Worm (Caenorhabditis elegans) whole organism, L1 larva: ENCODE data around the gene F14D7.12.

Experiments used
- C04F5.9 ChIP-seq: sonication (generic microtip); optimal IDR thresholded peaks from 2 replicates; lab custom pipeline; 2016; ENCODE audit warnings: missing genetic modification characterization, missing compliant biosample characterization
- C16A3.4 ChIP-seq: fragments of 150-350 bp; optimal IDR thresholded peaks from 2 replicates; lab custom pipeline; 2014; ENCODE audit warnings: missing biosample characterization, missing genetic modification characterization
- C34B4.2 ChIP-seq: sonication (generic microtip); optimal IDR thresholded peaks from 2 replicates; lab custom pipeline; 2017; ENCODE audit warnings: mild to moderate bottlenecking, missing genetic modification characterization, missing compliant biosample characterization
- Y116A8C.19 ChIP-seq: sonication (generic microtip); optimal IDR thresholded peaks from 2 replicates; lab custom pipeline; 2016; ENCODE audit warnings: missing compliant biosample characterization, missing genetic modification characterization, borderline replicate concordance
- ama-1 ChIP-seq: fragments of 150-350 bp; optimal IDR thresholded peaks from 2 replicates; lab custom pipeline; 2014
- blmp-1 ChIP-seq: fragments of 150-350 bp; optimal IDR thresholded peaks from 2 replicates; lab custom pipeline; 2014; ENCODE audit warnings: missing biosample characterization, missing genetic modification characterization
- ceh-63 ChIP-seq: fragments of 200-800 bp; sonication (Bioruptor generic); optimal IDR thresholded peaks from 2 replicates; lab custom pipeline; 2018; ENCODE audit warnings: mild to moderate bottlenecking, missing genetic modification characterization, missing compliant biosample characterization
- ceh-8 ChIP-seq: fragments of 200-800 bp; sonication (Bioruptor generic); optimal IDR thresholded peaks from 2 replicates; lab custom pipeline; 2018; ENCODE audit warnings: mild to moderate bottlenecking, missing genetic modification characterization, moderate library complexity, missing compliant biosample characterization
- ceh-82 ChIP-seq, 3 experiments: fragments of 150-350 bp in 1 of 3; sonication (generic microtip) in 2 of 3; optimal IDR thresholded peaks; 2 replicates each; lab custom pipeline; 2014 to 2017; ENCODE audit warnings: missing biosample characterization in 3 of 3, missing genetic modification characterization in 3 of 3
- ceh-88 ChIP-seq: fragments of 200-800 bp; sonication (Bioruptor generic); IDR thresholded peaks from 2 replicates; pipeline ENCODE4 v1.3.6; 2022; ENCODE audit warnings: missing genetic modification characterization, missing compliant biosample characterization
- dpl-1 ChIP-seq, 3 experiments: fragments of 150-350 bp in 2 of 3; sonication (generic microtip) in 1 of 3; optimal IDR thresholded peaks; 2 replicates each; lab custom pipeline; 2014 to 2017; ENCODE audit warnings: missing biosample characterization in 3 of 3, missing genetic modification characterization in 3 of 3, missing genetic modification reagents in 3 of 3
- egl-13 ChIP-seq: sonication (generic microtip); optimal IDR thresholded peaks from 2 replicates; lab custom pipeline; 2016; ENCODE audit warnings: missing genotype, missing genetic modification reagents, missing genetic modification characterization, missing compliant biosample characterization
- egl-27 ChIP-seq, 2 experiments: fragments of 150-350 bp in 1 of 2; sonication (generic microtip); optimal IDR thresholded peaks; 3 replicates each; lab custom pipeline; 2017 to 2018; ENCODE audit warnings: missing biosample characterization in 2 of 2, missing genetic modification characterization in 2 of 2, missing genetic modification reagents in 2 of 2
- elt-3 ChIP-seq, 6 experiments: fragments of 150-350 bp in 1 of 6; sonication (generic microtip); optimal IDR thresholded peaks; 2 replicates each; lab custom pipeline; 2017 to 2018; ENCODE audit warnings: missing biosample characterization in 6 of 6, missing genetic modification characterization in 6 of 6, inconsistent platforms in 1 of 6
- fkh-10 ChIP-seq: sonication (generic microtip); optimal IDR thresholded peaks from 2 replicates; lab custom pipeline; 2017; ENCODE audit warnings: missing biosample characterization, missing genetic modification reagents, missing genetic modification characterization
- fkh-4 ChIP-seq: sonication (generic microtip); optimal IDR thresholded peaks from 2 replicates; lab custom pipeline; 2016; ENCODE audit warnings: missing compliant biosample characterization, missing genetic modification characterization, borderline replicate concordance
- fkh-8 ChIP-seq: sonication (generic microtip); optimal IDR thresholded peaks from 2 replicates; lab custom pipeline; 2016; ENCODE audit warnings: mild to moderate bottlenecking, missing genetic modification characterization, missing compliant biosample characterization
- fos-1 ChIP-seq: fragments of 150-350 bp; optimal IDR thresholded peaks from 2 replicates; lab custom pipeline; 2014; ENCODE audit warnings: missing biosample characterization, missing genetic modification characterization
- grh-1 ChIP-seq: fragments of 200-800 bp; sonication (Bioruptor generic); IDR thresholded peaks from 2 replicates; pipeline ENCODE4 v1.3.6; 2022; ENCODE audit warnings: missing genetic modification reagents, missing genetic modification characterization, missing compliant biosample characterization
- isw-1 ChIP-seq: fragments of 200-800 bp; sonication (Bioruptor generic); IDR thresholded peaks from 2 replicates; pipeline ENCODE4 v1.3.6; 2022; ENCODE audit warnings: missing genetic modification characterization, missing compliant biosample characterization
- lin-13 ChIP-seq: fragments of 150-350 bp; optimal IDR thresholded peaks from 2 replicates; lab custom pipeline; 2014; ENCODE audit warnings: missing biosample characterization, missing genetic modification reagents, missing genetic modification characterization
- lir-3 ChIP-seq: sonication (generic microtip); optimal IDR thresholded peaks from 2 replicates; lab custom pipeline; 2016; ENCODE audit warnings: mild to moderate bottlenecking, missing genetic modification characterization, moderate library complexity, missing compliant biosample characterization; ENCODE audit not compliant: poor library complexity
- lsy-2 ChIP-seq, 2 experiments: fragments of 150-350 bp; optimal IDR thresholded peaks; 2 replicates each; lab custom pipeline; 2014; ENCODE audit warnings: missing biosample characterization in 2 of 2, missing genetic modification characterization in 2 of 2
- mab-9 ChIP-seq: fragments of 200-800 bp; sonication (Bioruptor generic); IDR thresholded peaks from 2 replicates; pipeline ENCODE4 v1.3.6; 2022; ENCODE audit warnings: missing genetic modification reagents, missing genetic modification characterization, missing compliant biosample characterization
- mdl-1 ChIP-seq, 2 experiments: fragments of 150-350 bp; optimal IDR thresholded peaks; 2 replicates each; lab custom pipeline; 2014 to 2017; ENCODE audit warnings: missing biosample characterization in 2 of 2, missing genetic modification characterization in 2 of 2, inconsistent platforms in 1 of 2
- mef-2 ChIP-seq: fragments of 150-350 bp; optimal IDR thresholded peaks from 2 replicates; lab custom pipeline; 2014; ENCODE audit warnings: missing biosample characterization, missing genetic modification characterization
- nhr-12 ChIP-seq: sonication (generic microtip); optimal IDR thresholded peaks from 2 replicates; lab custom pipeline; 2017; ENCODE audit warnings: missing biosample characterization, missing genetic modification characterization
- nhr-19 ChIP-seq: fragments of 200-800 bp; sonication (Bioruptor generic); conservative IDR thresholded peaks from 2 replicates; pipeline ENCODE4 v1.3.6; 2022; ENCODE audit warnings: missing genetic modification characterization, missing compliant biosample characterization
- nhr-20 ChIP-seq: sonication (generic microtip); optimal IDR thresholded peaks from 2 replicates; lab custom pipeline; 2016; ENCODE audit warnings: mild to moderate bottlenecking, missing genetic modification characterization, missing compliant biosample characterization
- nhr-28 ChIP-seq: fragments of 150-350 bp; optimal IDR thresholded peaks from 2 replicates; lab custom pipeline; 2014; ENCODE audit warnings: missing biosample characterization, missing genetic modification characterization
- nhr-76 ChIP-seq: sonication (generic microtip); optimal IDR thresholded peaks from 2 replicates; lab custom pipeline; 2017; ENCODE audit warnings: missing biosample characterization, missing genetic modification characterization
- nhr-85 ChIP-seq: sonication (generic microtip); peaks from one replicate; lab custom pipeline; 2016; ENCODE audit warnings: missing genetic modification characterization, inconsistent platforms, missing compliant biosample characterization
- nhr-90 ChIP-seq: sonication (generic microtip); optimal IDR thresholded peaks from 2 replicates; lab custom pipeline; 2016; ENCODE audit warnings: mild to moderate bottlenecking, missing genetic modification characterization, missing compliant biosample characterization; ENCODE audit not compliant: poor library complexity
- pag-3 ChIP-seq: sonication (generic microtip); optimal IDR thresholded peaks from 2 replicates; lab custom pipeline; 2017; ENCODE audit warnings: missing genetic modification characterization, mild to moderate bottlenecking, missing compliant biosample characterization, antibody characterized with exemption, borderline replicate concordance; ENCODE audit not compliant: insufficient read depth
- pax-3 ChIP-seq: fragments of 200-800 bp; sonication (Bioruptor generic); optimal IDR thresholded peaks from 2 replicates; lab custom pipeline; 2018; ENCODE audit warnings: mild to moderate bottlenecking, missing genetic modification characterization, moderate library complexity, missing compliant biosample characterization
- pqm-1 ChIP-seq: sonication (generic microtip); optimal IDR thresholded peaks from 3 replicates; lab custom pipeline; 2017; ENCODE audit warnings: missing biosample characterization, missing genetic modification characterization
- rnt-1 ChIP-seq: sonication (generic microtip); optimal IDR thresholded peaks from 2 replicates; lab custom pipeline; 2016; ENCODE audit warnings: mild to moderate bottlenecking, missing genetic modification characterization, moderate library complexity, missing compliant biosample characterization
- snpc-4 ChIP-seq: fragments of 150-350 bp; optimal IDR thresholded peaks from 2 replicates; lab custom pipeline; 2014; ENCODE audit warnings: missing biosample characterization, missing genetic modification characterization
- snu-23 ChIP-seq: sonication (generic microtip); optimal IDR thresholded peaks from 2 replicates; lab custom pipeline; 2016; ENCODE audit warnings: missing genetic modification characterization, missing compliant biosample characterization
- sox-4 ChIP-seq: sonication (generic microtip); optimal IDR thresholded peaks from 2 replicates; lab custom pipeline; 2016; ENCODE audit warnings: missing genetic modification characterization, missing compliant biosample characterization
- sup-37 ChIP-seq: fragments of 200-800 bp; sonication (Bioruptor generic); optimal IDR thresholded peaks from 2 replicates; lab custom pipeline; 2018; ENCODE audit warnings: mild to moderate bottlenecking, missing genetic modification characterization, missing compliant biosample characterization
- swsn-7 ChIP-seq: sonication (generic microtip); optimal IDR thresholded peaks from 2 replicates; lab custom pipeline; 2016; ENCODE audit warnings: missing genetic modification characterization, missing compliant biosample characterization
- tbx-2 ChIP-seq: sonication (generic microtip); optimal IDR thresholded peaks from 2 replicates; lab custom pipeline; 2016; ENCODE audit warnings: missing genetic modification characterization, missing compliant biosample characterization
- unc-130 ChIP-seq: fragments of 150-350 bp; optimal IDR thresholded peaks from 2 replicates; lab custom pipeline; 2017; ENCODE audit warnings: missing biosample characterization, missing genetic modification characterization, inconsistent platforms
- unc-30 ChIP-seq: sonication (generic microtip); optimal IDR thresholded peaks from 2 replicates; lab custom pipeline; 2017; ENCODE audit warnings: missing biosample characterization, missing genetic modification characterization
- unc-86 ChIP-seq: sonication (generic microtip); optimal IDR thresholded peaks from 2 replicates; lab custom pipeline; 2016; ENCODE audit warnings: missing genetic modification characterization, missing compliant biosample characterization
- unc-98 ChIP-seq: fragments of 200-800 bp; sonication (Bioruptor generic); IDR thresholded peaks from 2 replicates; pipeline ENCODE4 v1.3.6; 2022; ENCODE audit warnings: missing genetic modification characterization, missing compliant biosample characterization
- vab-15 ChIP-seq: sonication (generic microtip); optimal IDR thresholded peaks from 2 replicates; lab custom pipeline; 2017; ENCODE audit warnings: missing genotype, mild to moderate bottlenecking, missing genetic modification characterization, missing compliant biosample characterization
- zag-1 ChIP-seq: fragments of 150-350 bp; optimal IDR thresholded peaks from 2 replicates; lab custom pipeline; 2014; ENCODE audit warnings: missing biosample characterization, missing genetic modification characterization
- zip-4 ChIP-seq: fragments of 200-800 bp; sonication (Bioruptor generic); optimal IDR thresholded peaks from 2 replicates; lab custom pipeline; 2018; ENCODE audit warnings: mild to moderate bottlenecking, missing genetic modification characterization, moderate library complexity, missing compliant biosample characterization
- ztf-11 ChIP-seq, 2 experiments: sonication (generic microtip); optimal IDR thresholded peaks; 2 replicates each; lab custom pipeline; 2016 to 2017; ENCODE audit warnings: missing genetic modification characterization in 2 of 2, missing biosample characterization in 1 of 2, missing compliant biosample characterization in 1 of 2

F14D7.12 gene

ce11 chrV:14347234-14347826 lies 47.5 kb downstream of the F14D7.12 start, which contains the start of gene cept-2:
Gene cept-2 (plus strand): TSS chrV:14347766.
- TF ChIP-seq ceh-88 (GFP tag; lab: Robert Waterston, UW), result peak; percentile 84
- TF ChIP-seq fkh-8, result peak; percentile 95
- no peak for TF ChIP-seq nhr-76 (tag; lab: Kevin White, UChicago)
- peak; percentile 52 for TF ChIP-seq ama-1 (lab: Kevin White, UChicago)
- TF ChIP-seq dpl-1 (GFP tag; optimal IDR thresholded peaks at IDR 0.05; lab: Kevin White, UChicago), result peak; percentile 86 to 89 (median 87)
- no peak for TF ChIP-seq nhr-28 (tag; lab: Kevin White, UChicago)
- TF ChIP-seq unc-30 (tag; lab: Kevin White, UChicago), result no peak
- TF ChIP-seq sox-4 (tag; lab: Kevin White, UChicago), result peak; percentile 89
- TF ChIP-seq mef-2 (tag; lab: Kevin White, UChicago), result peak; percentile 37
- TF ChIP-seq swsn-7, result peak; percentile 95
- TF ChIP-seq C34B4.2 (tag; lab: Kevin White, UChicago), result no peak
- TF ChIP-seq pqm-1 (tag; lab: Kevin White, UChicago), result no peak
- peak; percentile 82 for TF ChIP-seq pag-3 (tag; lab: Kevin White, UChicago)
- peak in 1 of 2 experiments; percentile 82 for TF ChIP-seq mdl-1 (tag; optimal IDR thresholded peaks at IDR 0.05; lab: Kevin White, UChicago)
- peak; percentile 84 for TF ChIP-seq ceh-8
- TF ChIP-seq mab-9 (GFP tag; lab: Robert Waterston, UW), result peak; percentile 81
- peak; percentile 85 for TF ChIP-seq fkh-4 (tag; lab: Kevin White, UChicago)
- peak; percentile 78 for TF ChIP-seq vab-15 (tag; lab: Kevin White, UChicago)
- TF ChIP-seq snu-23 (GFP tag; lab: Kevin White, UChicago), result peak; percentile 97
- TF ChIP-seq nhr-85 (tag; lab: Kevin White, UChicago), result peak; percentile 96
- no peak for TF ChIP-seq Y116A8C.19 (tag; lab: Kevin White, UChicago)
- TF ChIP-seq unc-98 (GFP tag; lab: Robert Waterston, UW), result peak; percentile 44; the same call in 1 of the 2 replicates
- peak; percentile 66 for TF ChIP-seq zag-1 (tag; lab: Kevin White, UChicago)
- TF ChIP-seq unc-86 (tag; lab: Kevin White, UChicago), result peak; percentile 92
- TF ChIP-seq blmp-1, result peak; percentile 91
- peak; percentile 91 for TF ChIP-seq nhr-90 (tag; lab: Kevin White, UChicago)
- TF ChIP-seq nhr-12 (tag; lab: Kevin White, UChicago), result no peak
- peak; percentile 96 for TF ChIP-seq nhr-19
- TF ChIP-seq pax-3 (tag; lab: Kevin White, UChicago), result peak; percentile 99
- TF ChIP-seq ztf-11 (tag; optimal IDR thresholded peaks at IDR 0.05; lab: Kevin White, UChicago), result peak in 1 of 2 experiments; percentile 91
- peak; percentile 97 for TF ChIP-seq nhr-20 (tag; lab: Kevin White, UChicago)
- TF ChIP-seq C04F5.9 (tag; lab: Kevin White, UChicago), result peak; percentile 80
- peak; percentile 98 for TF ChIP-seq rnt-1 (tag; lab: Kevin White, UChicago)
- TF ChIP-seq snpc-4 (tag; lab: Kevin White, UChicago), result peak; percentile 89
- TF ChIP-seq egl-13 (tag; lab: Kevin White, UChicago), result peak; percentile 91
- TF ChIP-seq grh-1 (GFP tag; lab: Robert Waterston, UW), result peak; percentile 83
- TF ChIP-seq fkh-10 (GFP tag; lab: Kevin White, UChicago), result peak; percentile 70
- peak; percentile 96 for TF ChIP-seq lin-13 (GFP tag; lab: Kevin White, UChicago)
- TF ChIP-seq C16A3.4, result peak; percentile 98
- peak; percentile 66 for TF ChIP-seq zip-4 (GFP tag; lab: Kevin White, UChicago)
- peak; percentile 66 for TF ChIP-seq unc-130 (tag; lab: Kevin White, UChicago)
- peak in 3 of 6 experiments; percentile 37 to 93 (median 76) for TF ChIP-seq elt-3 (tag; optimal IDR thresholded peaks at IDR 0.05; lab: Kevin White, UChicago)
- peak; percentile 92 for TF ChIP-seq isw-1 (GFP tag; lab: Robert Waterston, UW)
- peak; percentile 33 for TF ChIP-seq sup-37
- TF ChIP-seq ceh-63 (GFP tag; lab: Kevin White, UChicago), result no peak
- TF ChIP-seq fos-1 (tag; lab: Kevin White, UChicago), result peak; percentile 71
- TF ChIP-seq ceh-82 (tag; optimal IDR thresholded peaks at IDR 0.05; lab: Kevin White, UChicago), result peak; percentile 84 to 95 (median 94)
- TF ChIP-seq lsy-2 (tag; optimal IDR thresholded peaks at IDR 0.05; lab: Kevin White, UChicago), result peak; percentile 93 to 96
- peak; percentile 94 for TF ChIP-seq tbx-2 (tag; lab: Kevin White, UChicago)
- TF ChIP-seq lir-3, result peak; percentile 93
- TF ChIP-seq egl-27 (tag; optimal IDR thresholded peaks at IDR 0.05; lab: Kevin White, UChicago), result peak in 1 of 2 experiments; percentile 56
